Worm (Caenorhabditis elegans) whole organism, midembryonic: Measurements from ENCODE around the gene dif-1.

Experiments
- cog-1 ChIP-seq: sonication (generic microtip); optimal IDR thresholded peaks from 2 replicates; lab custom pipeline; 2016; ENCODE audit warnings: missing genetic modification characterization, missing compliant biosample characterization
- flt-1 ChIP-seq: fragments of 200-800 bp; sonication (Bioruptor generic); IDR thresholded peaks from 2 replicates; pipeline ENCODE4 v1.3.6; 2022; ENCODE audit warnings: missing genetic modification characterization, missing compliant biosample characterization
- med-1 ChIP-seq: sonication (generic microtip); optimal IDR thresholded peaks from 2 replicates; lab custom pipeline; 2017; ENCODE audit warnings: missing genetic modification characterization, mild to moderate bottlenecking, missing compliant biosample characterization, antibody characterized with exemption, missing genetic modification reagents; ENCODE audit not compliant: insufficient read depth
- ref-1 ChIP-seq: fragments of 200-800 bp; sonication (Bioruptor generic); conservative IDR thresholded peaks from 2 replicates; pipeline ENCODE4 v1.3.6; 2022; ENCODE audit warnings: missing genetic modification reagents, missing genetic modification characterization, missing compliant biosample characterization
- tab-1 ChIP-seq: fragments of 200-800 bp; sonication (Bioruptor generic); IDR thresholded peaks from 2 replicates; pipeline ENCODE4 v1.3.6; 2022; ENCODE audit warnings: missing genetic modification characterization, missing compliant biosample characterization
- ztf-23 ChIP-seq: fragments of 200-800 bp; sonication (Bioruptor generic); IDR thresholded peaks from 2 replicates; pipeline ENCODE4 v1.3.6; 2022; ENCODE audit warnings: missing genetic modification reagents, missing genetic modification characterization, missing compliant biosample characterization
- ztf-29 ChIP-seq: fragments of 200-800 bp; sonication (Bioruptor generic); IDR thresholded peaks from 2 replicates; pipeline ENCODE4 v1.3.6; 2022; ENCODE audit warnings: missing genetic modification reagents, missing genetic modification characterization, missing compliant biosample characterization

- TF ChIP-seq ztf-23 (GFP tag; lab: Robert Waterston, UW) (no peak), med-1 (GFP tag; lab: Kevin White, UChicago) (no peak), flt-1 (GFP tag; lab: Robert Waterston, UW) (no peak), tab-1 (no peak), ref-1 (no peak), cog-1 (tag; lab: Kevin White, UChicago) (no peak), ztf-29 (no peak)
Observed at ce11 chrIV:7508850-7509249, 44.0 kb downstream of the dif-1 start.
